Fruit fly (Drosophila melanogaster): Measurements from ENCODE around the gene Fuca.
A peak's percentile ranks its signal among the peaks of the same experiment; 100 is the strongest.

The Fuca gene

DNA sequence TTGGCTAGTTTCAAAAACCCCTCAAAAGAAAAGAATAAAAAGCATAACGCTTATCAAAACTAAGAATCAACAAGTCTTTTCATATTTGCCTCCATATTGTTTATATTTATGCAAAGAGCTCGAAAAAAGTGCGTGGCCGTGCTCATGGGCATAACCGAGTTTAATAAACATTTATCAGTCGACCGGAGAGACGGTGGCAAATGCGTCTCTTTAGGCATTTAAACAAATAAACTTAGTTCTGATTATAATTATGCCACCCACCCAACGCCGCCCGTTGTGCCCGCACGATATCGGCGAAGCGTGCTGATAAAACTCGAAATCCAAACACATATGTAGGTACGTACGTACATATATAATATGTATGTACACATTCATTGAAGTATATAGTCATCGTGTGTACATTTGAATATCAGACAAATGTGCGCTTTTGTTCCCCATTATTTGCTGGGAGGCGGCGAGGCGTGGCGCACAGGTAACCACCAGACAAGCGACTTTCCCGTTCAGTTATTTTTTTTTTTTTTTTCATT is 5.9 kb upstream of the Fuca start (continued):
- TF ChIP-seq schlank (tag; optimal IDR thresholded peaks at IDR 0.05), result no peak
- TF ChIP-seq CG34376 (GFP tag; optimal IDR thresholded peaks at IDR 0.05), result peak; percentile 40
- no peak for TF ChIP-seq E2f1 (GFP tag; IDR thresholded peaks at IDR 0.05)
- TF ChIP-seq CG12942 (GFP tag; optimal IDR thresholded peaks at IDR 0.05), result no peak
- no peak for TF ChIP-seq Fer2 (tag; optimal IDR thresholded peaks at IDR 0.05)
- TF ChIP-seq Dad (GFP tag; optimal IDR thresholded peaks at IDR 0.05), result no peak
- TF ChIP-seq Antp (GFP tag; optimal IDR thresholded peaks at IDR 0.05), result no peak
- no peak for TF ChIP-seq slbo (GFP tag; IDR thresholded peaks at IDR 0.05)
- TF ChIP-seq CG17568 (GFP tag; optimal IDR thresholded peaks at IDR 0.05), result peak; percentile 1
- TF ChIP-seq ems (GFP tag; optimal IDR thresholded peaks at IDR 0.05), result no peak
- TF ChIP-seq ftz-f1 (GFP tag; optimal IDR thresholded peaks at IDR 0.05), result no peak
- no peak for TF ChIP-seq Ets97D (GFP tag; optimal IDR thresholded peaks at IDR 0.05)
- no peak for TF ChIP-seq Trl (optimal IDR thresholded peaks at IDR 0.05)
- no peak for TF ChIP-seq Trl (GFP tag; optimal IDR thresholded peaks at IDR 0.05)
- TF ChIP-seq CG10654 (GFP tag; optimal IDR thresholded peaks at IDR 0.05), result no peak
- no peak for TF ChIP-seq zen2 (GFP tag; IDR thresholded peaks at IDR 0.05; ENCODE audit: partially characterized antibody)
- no peak for TF ChIP-seq gro (GFP tag; optimal IDR thresholded peaks at IDR 0.05)
- TF ChIP-seq cato (GFP tag; optimal IDR thresholded peaks at IDR 0.05; ENCODE audit: borderline replicate concordance), result no peak
- no peak for TF ChIP-seq bsh (GFP tag; optimal IDR thresholded peaks at IDR 0.05)
- TF ChIP-seq nau (GFP tag; optimal IDR thresholded peaks at IDR 0.05), result peak; percentile 23
- no peak for TF ChIP-seq CG11398 (GFP tag; optimal IDR thresholded peaks at IDR 0.05)
- no peak for TF ChIP-seq Sin3A (optimal IDR thresholded peaks at IDR 0.05)
- TF ChIP-seq E2f2 (GFP tag; IDR thresholded peaks at IDR 0.05), result no peak
- no peak for TF ChIP-seq Gug (GFP tag; IDR thresholded peaks at IDR 0.05)
- peak; percentile 32 for TF ChIP-seq Med (GFP tag)
- no peak for TF ChIP-seq CG17361 (GFP tag; IDR thresholded peaks at IDR 0.05)
- peak; percentile 16 for TF ChIP-seq HmgZ (tag; optimal IDR thresholded peaks at IDR 0.05)
- no peak for TF ChIP-seq gcm2 (GFP tag; optimal IDR thresholded peaks at IDR 0.05)
- TF ChIP-seq sug (tag; optimal IDR thresholded peaks at IDR 0.05), result peak; percentile 61
- TF ChIP-seq Hr78 (GFP tag; optimal IDR thresholded peaks at IDR 0.05), result no peak
- no peak for TF ChIP-seq TFAM (GFP tag; optimal IDR thresholded peaks at IDR 0.05)
- no peak for TF ChIP-seq ara (GFP tag; IDR thresholded peaks at IDR 0.05)
- TF ChIP-seq zfh2 (GFP tag; optimal IDR thresholded peaks at IDR 0.05), result no peak
- no peak for TF ChIP-seq CG2889 (GFP tag; IDR thresholded peaks at IDR 0.05)
- TF ChIP-seq CG11085 (GFP tag; IDR thresholded peaks at IDR 0.05), result no peak
- TF ChIP-seq CG13424 (tag; optimal IDR thresholded peaks at IDR 0.05), result peak; percentile 14
- no peak for TF ChIP-seq CkIIα-i1 (GFP tag; IDR thresholded peaks at IDR 0.05)
- TF ChIP-seq CG4360 (GFP tag; IDR thresholded peaks at IDR 0.05), result no peak
- TF ChIP-seq CG11247 (GFP tag; IDR thresholded peaks at IDR 0.05), result no peak
- no peak for TF ChIP-seq CG9817 (tag; optimal IDR thresholded peaks at IDR 0.05)
- no peak for TF ChIP-seq inv (GFP tag; IDR thresholded peaks at IDR 0.05; ENCODE audit: partially characterized antibody)
- peak; percentile 30; the same call in 1 of the 2 replicates for TF ChIP-seq CG14441 (GFP tag; IDR thresholded peaks at IDR 0.05)
- TF ChIP-seq Chrac-16 (GFP tag; optimal IDR thresholded peaks at IDR 0.05), result no peak
- no peak for TF ChIP-seq CG17912 (GFP tag; optimal IDR thresholded peaks at IDR 0.05)
- no peak for TF ChIP-seq otp (GFP tag; IDR thresholded peaks at IDR 0.05)
- TF ChIP-seq luna (GFP tag; optimal IDR thresholded peaks at IDR 0.05), result no peak
- TF ChIP-seq CG10979 (tag; optimal IDR thresholded peaks at IDR 0.05), result no peak
- no peak for TF ChIP-seq sima (GFP tag; optimal IDR thresholded peaks at IDR 0.05)
- TF ChIP-seq vvl (GFP tag; IDR thresholded peaks at IDR 0.05), result no peak
- no peak for TF ChIP-seq emc (GFP tag; optimal IDR thresholded peaks at IDR 0.05)
- TF ChIP-seq Fer3 (tag; optimal IDR thresholded peaks at IDR 0.05), result peak; percentile 33
- TF ChIP-seq Spps (tag; optimal IDR thresholded peaks at IDR 0.05), result no peak
- no peak for TF ChIP-seq Neu2 (GFP tag; optimal IDR thresholded peaks at IDR 0.05; ENCODE audit: borderline replicate concordance)
